Fruit fly (Drosophila melanogaster): ENCODE data around the gene Dpm1.

Dpm1 gene

DNA sequence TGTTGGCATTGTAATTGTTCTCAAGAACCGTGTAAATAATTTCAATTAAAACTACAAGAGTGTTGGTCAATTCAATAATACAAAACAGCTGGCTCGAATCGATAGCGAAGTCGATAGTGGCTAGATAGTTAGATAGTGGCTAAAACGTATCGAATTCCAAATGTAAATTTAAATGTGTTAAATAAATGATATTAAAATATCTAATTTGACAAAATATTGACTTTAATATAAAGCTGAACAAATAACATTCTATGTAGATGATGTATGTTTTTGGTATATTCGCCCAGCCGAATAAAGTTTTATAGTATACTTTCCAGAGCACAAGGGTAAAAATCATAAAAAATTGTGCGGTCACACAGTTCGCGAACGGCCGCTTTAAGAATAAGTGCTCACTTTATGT is at the start of gene Dpm1, which contains the start of gene CG10137:
Dpm1 (minus strand) TSS at position 53 of the 400 bp plus-strand sequence.
CG10137 (plus strand) TSS at position 371 of the 400 bp plus-strand sequence.
- TF ChIP-seq esn (GFP tag; optimal IDR thresholded peaks at IDR 0.05) (peak; percentile 15), Eip78C (GFP tag) (peak; percentile 40), CG4318 (GFP tag; optimal IDR thresholded peaks at IDR 0.05) (no peak)

DNA sequence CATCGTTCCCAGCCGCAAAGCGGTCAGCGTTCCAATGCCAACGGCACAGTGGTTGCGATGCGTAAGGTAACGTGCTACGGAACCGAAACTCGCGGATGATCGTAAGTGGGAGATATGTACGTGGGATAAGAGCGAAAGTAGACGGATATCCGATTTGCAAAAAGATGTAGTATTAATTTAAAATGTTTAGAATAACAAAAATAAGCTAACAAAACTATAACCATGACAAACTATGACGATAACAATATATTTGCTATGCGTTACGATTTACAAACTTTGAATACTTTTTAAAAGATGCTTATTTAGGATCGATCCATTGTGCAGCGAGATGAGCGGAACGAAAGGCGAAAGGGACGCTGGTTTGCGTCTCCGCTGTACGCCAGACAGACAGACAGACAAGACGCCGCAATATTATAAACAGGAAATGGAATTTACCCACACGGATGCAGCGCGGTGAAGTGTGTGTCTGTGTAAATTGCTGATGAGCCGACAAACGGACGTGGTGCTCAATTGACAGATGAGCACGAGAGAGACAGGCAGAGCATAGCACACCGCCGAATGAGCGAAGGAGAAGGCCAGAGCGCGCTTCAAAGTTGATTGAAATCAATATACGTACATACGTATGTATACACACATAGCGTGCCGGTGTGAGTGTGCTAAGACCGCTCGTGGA is 49.6 kb upstream of the Dpm1 start:
- TF ChIP-seq dac (GFP tag; optimal IDR thresholded peaks at IDR 0.05): peak; percentile 97
- peak; percentile 87 to 93 for TF ChIP-seq ss (GFP tag; optimal IDR thresholded peaks at IDR 0.05)
- TF ChIP-seq net (GFP tag; optimal IDR thresholded peaks at IDR 0.05): peak; percentile 97
- peak; percentile 96 for TF ChIP-seq Sox102F (GFP tag; optimal IDR thresholded peaks at IDR 0.05)
- TF ChIP-seq CG8119 (GFP tag; IDR thresholded peaks at IDR 0.05): peak; percentile 97
- TF ChIP-seq CG15336 (GFP tag; IDR thresholded peaks at IDR 0.05): peak; percentile 96
- peak; percentile 95 for TF ChIP-seq CG34406 (GFP tag; optimal IDR thresholded peaks at IDR 0.05)
- peak; percentile 98 for TF ChIP-seq topi (GFP tag; optimal IDR thresholded peaks at IDR 0.05)
- TF ChIP-seq Hr39 (GFP tag; optimal IDR thresholded peaks at IDR 0.05): peak; percentile 97
- TF ChIP-seq Eip78C (GFP tag): peak; percentile 99
- TF ChIP-seq Hr38 (GFP tag; optimal IDR thresholded peaks at IDR 0.05): no peak
- peak; percentile 94 for TF ChIP-seq CG6163 (GFP tag; IDR thresholded peaks at IDR 0.05)
- peak; percentile 98 for TF ChIP-seq CG31627 (GFP tag; optimal IDR thresholded peaks at IDR 0.05)
- peak; percentile 98 for TF ChIP-seq Hr4 (GFP tag; optimal IDR thresholded peaks at IDR 0.05)
- peak; percentile 95 for TF ChIP-seq Ets21C (GFP tag; optimal IDR thresholded peaks at IDR 0.05)
- TF ChIP-seq achi (GFP tag; optimal IDR thresholded peaks at IDR 0.05): peak; percentile 96
- peak; percentile 91 for TF ChIP-seq CG11294 (GFP tag; IDR thresholded peaks at IDR 0.05)
- peak; percentile 96 for TF ChIP-seq CG6276 (GFP tag; optimal IDR thresholded peaks at IDR 0.05)
- TF ChIP-seq CG3032 (tag; optimal IDR thresholded peaks at IDR 0.05): peak; percentile 96
- TF ChIP-seq dsx (GFP tag; optimal IDR thresholded peaks at IDR 0.05; ENCODE audit: poor library complexity, severe bottlenecking): peak; percentile 89
- TF ChIP-seq CG16779 (tag; optimal IDR thresholded peaks at IDR 0.05): peak; percentile 94
- TF ChIP-seq svp (GFP tag): peak; percentile 98
- TF ChIP-seq CG8632 (GFP tag; optimal IDR thresholded peaks at IDR 0.05): peak; percentile 94
- TF ChIP-seq CG3919 (GFP tag; optimal IDR thresholded peaks at IDR 0.05): peak; percentile 97
- TF ChIP-seq fd85E (GFP tag; optimal IDR thresholded peaks at IDR 0.05): peak; percentile 60
- TF ChIP-seq Met (GFP tag; optimal IDR thresholded peaks at IDR 0.05): peak; percentile 97
- peak; percentile 96 for TF ChIP-seq fd59A (GFP tag; optimal IDR thresholded peaks at IDR 0.05)
- TF ChIP-seq Sox14 (GFP tag; optimal IDR thresholded peaks at IDR 0.05): peak; percentile 98
- TF ChIP-seq acj6 (GFP tag; optimal IDR thresholded peaks at IDR 0.05): peak; percentile 98
- TF ChIP-seq CG9139 (GFP tag; optimal IDR thresholded peaks at IDR 0.05): peak; percentile 70
- TF ChIP-seq CG4318 (GFP tag; optimal IDR thresholded peaks at IDR 0.05): peak; percentile 99
- TF ChIP-seq CG10669 (GFP tag; optimal IDR thresholded peaks at IDR 0.05): peak; percentile 97
- TF ChIP-seq eg (GFP tag; IDR thresholded peaks at IDR 0.05): peak; percentile 94
- TF ChIP-seq Gug (GFP tag; IDR thresholded peaks at IDR 0.05): peak; percentile 93
- TF ChIP-seq lz (GFP tag; optimal IDR thresholded peaks at IDR 0.05): peak; percentile 97
- TF ChIP-seq cyc (GFP tag; optimal IDR thresholded peaks at IDR 0.05): peak; percentile 97
- TF ChIP-seq Eip93F (GFP tag; optimal IDR thresholded peaks at IDR 0.05): no peak
- peak; percentile 93 for TF ChIP-seq Lpt (GFP tag; optimal IDR thresholded peaks at IDR 0.05)
- peak; percentile 95 for TF ChIP-seq CG8319 (GFP tag; optimal IDR thresholded peaks at IDR 0.05)
- TF ChIP-seq CG10631 (GFP tag; optimal IDR thresholded peaks at IDR 0.05): peak; percentile 98
- TF ChIP-seq CG1621 (tag; optimal IDR thresholded peaks at IDR 0.05): peak; percentile 98
- peak; percentile 94 for TF ChIP-seq Sox15 (GFP tag; optimal IDR thresholded peaks at IDR 0.05)
- TF ChIP-seq fkh (GFP tag; optimal IDR thresholded peaks at IDR 0.05): peak; percentile 79
- TF ChIP-seq CG11902 (GFP tag; optimal IDR thresholded peaks at IDR 0.05): peak; percentile 93
- TF ChIP-seq CG6854 (GFP tag; optimal IDR thresholded peaks at IDR 0.05): peak; percentile 74
- peak; percentile 92 to 98 for TF ChIP-seq salr (GFP tag; optimal IDR thresholded peaks at IDR 0.05)
- TF ChIP-seq CG6792 (GFP tag; optimal IDR thresholded peaks at IDR 0.05): peak; percentile 93
- peak; percentile 97 for TF ChIP-seq Ets96B (tag; optimal IDR thresholded peaks at IDR 0.05)

Data from whole organism, prepupa.